Worm (Caenorhabditis elegans) whole organism, late embryonic: ENCODE results near the gene srx-12.

ENCODE experiments used
- C08G9.2 ChIP-seq: sonication (generic microtip); optimal IDR thresholded peaks from 2 replicates; lab custom pipeline; 2016; ENCODE audit warnings: mild to moderate bottlenecking, missing genetic modification characterization, moderate library complexity, missing compliant biosample characterization
- F13H6.1 ChIP-seq: sonication (generic microtip); optimal IDR thresholded peaks from 2 replicates; lab custom pipeline; 2016; ENCODE audit warnings: missing genetic modification characterization, missing compliant biosample characterization
- K09A11.1 ChIP-seq: sonication (generic microtip); optimal IDR thresholded peaks from 2 replicates; lab custom pipeline; 2017; ENCODE audit warnings: antibody characterized with exemption, mild to moderate bottlenecking, missing genetic modification characterization, missing compliant biosample characterization; ENCODE audit not compliant: insufficient read depth
- T23F11.4 ChIP-seq: fragments of 200-800 bp; sonication (Bioruptor generic); optimal IDR thresholded peaks from 2 replicates; lab custom pipeline; 2018; ENCODE audit warnings: mild to moderate bottlenecking, missing genetic modification characterization, missing compliant biosample characterization
- ahr-1 ChIP-seq: sonication (generic microtip); optimal IDR thresholded peaks from 2 replicates; lab custom pipeline; 2016; ENCODE audit warnings: missing genetic modification characterization, missing compliant biosample characterization
- ama-1 ChIP-seq: fragments of 150-350 bp; optimal IDR thresholded peaks from 2 replicates; lab custom pipeline; 2014
- ceh-14 ChIP-seq: sonication (generic microtip); optimal IDR thresholded peaks from 2 replicates; lab custom pipeline; 2016; ENCODE audit warnings: missing genotype, missing genetic modification characterization, missing compliant biosample characterization
- ceh-18 ChIP-seq: sonication (generic microtip); optimal IDR thresholded peaks from 2 replicates; lab custom pipeline; 2016; ENCODE audit warnings: missing genetic modification characterization, missing compliant biosample characterization
- ceh-19 ChIP-seq: fragments of 200-800 bp; sonication (Bioruptor generic); optimal IDR thresholded peaks from 2 replicates; lab custom pipeline; 2018; ENCODE audit warnings: mild to moderate bottlenecking, missing genetic modification characterization, missing compliant biosample characterization
- ceh-2 ChIP-seq: sonication (generic microtip); optimal IDR thresholded peaks from 2 replicates; lab custom pipeline; 2016; ENCODE audit warnings: missing genotype, missing genetic modification characterization, missing compliant biosample characterization
- ceh-24 ChIP-seq: sonication (generic microtip); optimal IDR thresholded peaks from 2 replicates; lab custom pipeline; 2016; ENCODE audit warnings: mild to moderate bottlenecking, missing genetic modification characterization, missing compliant biosample characterization
- ceh-30 ChIP-seq: fragments of 150-350 bp; optimal IDR thresholded peaks from 2 replicates; lab custom pipeline; 2014; ENCODE audit warnings: missing biosample characterization, missing genetic modification characterization
- ceh-31 ChIP-seq: sonication (generic microtip); optimal IDR thresholded peaks from 2 replicates; lab custom pipeline; 2016; ENCODE audit warnings: missing genetic modification characterization, missing compliant biosample characterization
- ceh-34 ChIP-seq: sonication (generic microtip); optimal IDR thresholded peaks from 2 replicates; lab custom pipeline; 2016; ENCODE audit warnings: mild to moderate bottlenecking, missing genetic modification characterization, missing compliant biosample characterization
- ceh-45 ChIP-seq: fragments of 200-800 bp; sonication (Bioruptor generic); IDR thresholded peaks from 2 replicates; pipeline ENCODE4 v1.3.6; 2022; ENCODE audit warnings: missing genetic modification reagents, missing genetic modification characterization, missing compliant biosample characterization
- ceh-48 ChIP-seq: sonication (generic microtip); optimal IDR thresholded peaks from 2 replicates; lab custom pipeline; 2016; ENCODE audit warnings: missing genetic modification characterization, inconsistent platforms, missing compliant biosample characterization
- ceh-6 ChIP-seq: fragments of 200-800 bp; sonication (Bioruptor generic); optimal IDR thresholded peaks from 2 replicates; lab custom pipeline; 2018; ENCODE audit warnings: mild to moderate bottlenecking, missing genetic modification characterization, missing compliant biosample characterization
- che-1 ChIP-seq: sonication (generic microtip); optimal IDR thresholded peaks from 2 replicates; lab custom pipeline; 2016; ENCODE audit warnings: mild to moderate bottlenecking, missing genetic modification characterization, missing compliant biosample characterization
- elt-4 ChIP-seq: sonication (generic microtip); optimal IDR thresholded peaks from 2 replicates; lab custom pipeline; 2016; ENCODE audit warnings: missing genetic modification characterization, missing compliant biosample characterization
- ets-4 ChIP-seq: sonication (generic microtip); optimal IDR thresholded peaks from 2 replicates; lab custom pipeline; 2016; ENCODE audit warnings: missing genetic modification characterization, missing compliant biosample characterization
- eyg-1 ChIP-seq: sonication (generic microtip); optimal IDR thresholded peaks from 2 replicates; lab custom pipeline; 2016; ENCODE audit warnings: missing genotype, missing genetic modification characterization, missing compliant biosample characterization
- fax-1 ChIP-seq: sonication (generic microtip); optimal IDR thresholded peaks from 2 replicates; lab custom pipeline; 2016; ENCODE audit warnings: missing genotype, missing genetic modification characterization, missing compliant biosample characterization
- fkh-10 ChIP-seq: fragments of 150-350 bp; optimal IDR thresholded peaks from 2 replicates; lab custom pipeline; 2014; ENCODE audit warnings: missing biosample characterization, missing genetic modification reagents, missing genetic modification characterization
- fkh-6 ChIP-seq: sonication (generic microtip); optimal IDR thresholded peaks from 2 replicates; lab custom pipeline; 2016; ENCODE audit warnings: missing genetic modification characterization, missing compliant biosample characterization
- hlh-15 ChIP-seq: sonication (generic microtip); optimal IDR thresholded peaks from 2 replicates; lab custom pipeline; 2016; ENCODE audit warnings: missing genetic modification characterization, missing compliant biosample characterization
- hlh-30 ChIP-seq: sonication (generic microtip); optimal IDR thresholded peaks from 2 replicates; lab custom pipeline; 2017; ENCODE audit warnings: antibody characterized with exemption, missing genetic modification characterization, missing compliant biosample characterization; ENCODE audit not compliant: insufficient read depth
- hlh-6 ChIP-seq: sonication (generic microtip); optimal IDR thresholded peaks from 2 replicates; lab custom pipeline; 2016; ENCODE audit warnings: missing genotype, missing genetic modification characterization, missing compliant biosample characterization
- hlh-8 ChIP-seq: sonication (generic microtip); optimal IDR thresholded peaks from 2 replicates; lab custom pipeline; 2016; ENCODE audit warnings: missing genotype, missing genetic modification characterization, missing compliant biosample characterization
- madf-2 ChIP-seq: sonication (generic microtip); optimal IDR thresholded peaks from 2 replicates; lab custom pipeline; 2017; ENCODE audit warnings: missing genetic modification characterization, missing compliant biosample characterization
- nhr-11 ChIP-seq: fragments of 150-350 bp; optimal IDR thresholded peaks from 2 replicates; lab custom pipeline; 2014; ENCODE audit warnings: missing biosample characterization, missing genetic modification characterization
- nhr-232 ChIP-seq: sonication (generic microtip); optimal IDR thresholded peaks from 2 replicates; lab custom pipeline; 2016; ENCODE audit warnings: missing genetic modification characterization, missing compliant biosample characterization
- pag-3 ChIP-seq: sonication (generic microtip); optimal IDR thresholded peaks from 2 replicates; lab custom pipeline; 2016; ENCODE audit warnings: missing compliant biosample characterization, missing genetic modification characterization, borderline replicate concordance
- pat-9 ChIP-seq: fragments of 200-800 bp; sonication (Bioruptor generic); optimal IDR thresholded peaks from 2 replicates; lab custom pipeline; 2018; ENCODE audit warnings: mild to moderate bottlenecking, missing genetic modification characterization, moderate library complexity, missing compliant biosample characterization
- pax-1 ChIP-seq: fragments of 150-350 bp; optimal IDR thresholded peaks from 2 replicates; lab custom pipeline; 2014; ENCODE audit warnings: missing biosample characterization, missing genetic modification characterization
- pqm-1 ChIP-seq: sonication (generic microtip); optimal IDR thresholded peaks from 2 replicates; lab custom pipeline; 2016; ENCODE audit warnings: missing genetic modification characterization, missing compliant biosample characterization
- ref-2 ChIP-seq: sonication (generic microtip); optimal IDR thresholded peaks from 2 replicates; lab custom pipeline; 2016; ENCODE audit warnings: missing genetic modification characterization, missing compliant biosample characterization
- syd-9 ChIP-seq: sonication (generic microtip); optimal IDR thresholded peaks from 2 replicates; lab custom pipeline; 2016; ENCODE audit warnings: mild to moderate bottlenecking, missing genetic modification characterization, moderate library complexity, missing compliant biosample characterization
- tbx-2 ChIP-seq: sonication (generic microtip); optimal IDR thresholded peaks from 2 replicates; lab custom pipeline; 2016; ENCODE audit warnings: missing genetic modification characterization, missing compliant biosample characterization
- tbx-7 ChIP-seq: sonication (generic microtip); optimal IDR thresholded peaks from 2 replicates; lab custom pipeline; 2016; ENCODE audit warnings: missing genotype, missing genetic modification characterization, missing compliant biosample characterization
- ttx-3 ChIP-seq: sonication (generic microtip); optimal IDR thresholded peaks from 2 replicates; lab custom pipeline; 2016; ENCODE audit warnings: missing genetic modification reagents, missing genetic modification characterization, missing compliant biosample characterization
- unc-3 ChIP-seq, 2 experiments: fragments of 200-800 bp in 1 of 2; sonication (Bioruptor generic) in 1 of 2; sonication (generic microtip) in 1 of 2; conservative IDR thresholded peaks in 1 of 2; optimal IDR thresholded peaks in 1 of 2; 2 replicates each; pipeline versions ENCODE4 v1.3.6 to Lab custom; 2016 to 2022; ENCODE audit warnings: missing compliant biosample characterization in 2 of 2, missing genetic modification characterization in 2 of 2, missing genetic modification reagents in 1 of 2
- unc-42 ChIP-seq: sonication (generic microtip); optimal IDR thresholded peaks from 2 replicates; lab custom pipeline; 2016; ENCODE audit warnings: missing genotype, missing genetic modification characterization, missing compliant biosample characterization
- unc-86 ChIP-seq: sonication (generic microtip); optimal IDR thresholded peaks from 2 replicates; lab custom pipeline; 2016; ENCODE audit warnings: missing genetic modification characterization, missing compliant biosample characterization
- zip-5 ChIP-seq: sonication (generic microtip); optimal IDR thresholded peaks from 2 replicates; lab custom pipeline; 2016; ENCODE audit warnings: missing genetic modification characterization, missing compliant biosample characterization

Gene srx-12

DNA sequence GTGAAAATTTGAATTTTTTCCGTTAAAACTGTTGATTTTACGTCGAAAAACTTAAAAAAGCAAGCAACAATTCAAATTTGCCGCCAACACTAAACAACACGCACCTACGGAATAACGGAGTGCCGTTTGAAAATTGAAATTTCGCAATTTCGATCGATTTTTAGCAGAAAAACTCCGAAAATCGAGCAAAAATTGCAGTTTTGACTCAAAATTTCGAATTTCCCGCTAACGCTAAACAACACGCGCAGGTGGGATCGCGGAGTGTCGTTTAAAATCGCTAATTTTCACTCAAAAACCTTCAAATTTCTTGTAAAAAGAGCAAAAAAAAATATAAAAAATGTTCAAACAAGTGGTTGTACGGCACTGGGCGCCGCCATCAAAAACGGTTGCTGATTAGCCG is 12.7 kb downstream of the srx-12 start:
- TF ChIP-seq tbx-2 (tag; lab: Kevin White, UChicago) (no peak), pag-3 (no peak), ref-2 (no peak), F13H6.1 (tag; lab: Kevin White, UChicago) (no peak), syd-9 (no peak), fax-1 (tag; lab: Kevin White, UChicago) (no peak), K09A11.1 (tag; lab: Kevin White, UChicago) (no peak), C08G9.2 (tag; lab: Kevin White, UChicago) (no peak), pax-1 (no peak), unc-86 (tag; lab: Kevin White, UChicago) (no peak), hlh-6 (tag; lab: Kevin White, UChicago) (no peak), ceh-45 (GFP tag; lab: Robert Waterston, UW) (no peak), che-1 (tag; lab: Kevin White, UChicago) (no peak), ceh-6 (no peak), ceh-14 (tag; lab: Kevin White, UChicago) (no peak), fkh-6 (no peak), zip-5 (no peak)
- TF ChIP-seq, all 69 proteins: peak for 0

DNA sequence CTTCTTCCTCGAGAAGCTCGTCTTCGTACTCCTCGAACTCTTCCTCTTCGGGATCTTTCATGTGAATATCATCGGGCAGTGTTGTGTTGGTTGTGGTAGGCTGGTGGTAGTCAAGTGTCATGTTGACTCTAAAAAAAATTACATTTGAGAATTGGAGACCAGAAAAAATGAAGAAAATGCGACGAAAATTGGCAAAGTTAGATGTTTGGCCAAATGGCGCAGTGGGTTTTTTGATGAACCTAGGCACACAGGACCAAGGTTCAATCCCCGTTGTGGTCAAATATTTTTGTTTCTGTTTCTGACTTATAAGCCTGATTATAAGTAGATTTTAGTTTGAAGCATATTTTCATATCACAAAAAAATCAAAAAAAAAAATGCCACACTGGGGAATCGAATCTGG is 17.3 kb downstream of the srx-12 start:
- no peak for TF ChIP-seq fax-1 (tag; lab: Kevin White, UChicago)
- TF ChIP-seq unc-86 (tag; lab: Kevin White, UChicago) = no peak
- no peak for TF ChIP-seq ttx-3 (tag; lab: Kevin White, UChicago)
- no peak for TF ChIP-seq ama-1 (lab: Kevin White, UChicago)
- TF ChIP-seq ceh-31 (tag; lab: Kevin White, UChicago) = no peak

DNA sequence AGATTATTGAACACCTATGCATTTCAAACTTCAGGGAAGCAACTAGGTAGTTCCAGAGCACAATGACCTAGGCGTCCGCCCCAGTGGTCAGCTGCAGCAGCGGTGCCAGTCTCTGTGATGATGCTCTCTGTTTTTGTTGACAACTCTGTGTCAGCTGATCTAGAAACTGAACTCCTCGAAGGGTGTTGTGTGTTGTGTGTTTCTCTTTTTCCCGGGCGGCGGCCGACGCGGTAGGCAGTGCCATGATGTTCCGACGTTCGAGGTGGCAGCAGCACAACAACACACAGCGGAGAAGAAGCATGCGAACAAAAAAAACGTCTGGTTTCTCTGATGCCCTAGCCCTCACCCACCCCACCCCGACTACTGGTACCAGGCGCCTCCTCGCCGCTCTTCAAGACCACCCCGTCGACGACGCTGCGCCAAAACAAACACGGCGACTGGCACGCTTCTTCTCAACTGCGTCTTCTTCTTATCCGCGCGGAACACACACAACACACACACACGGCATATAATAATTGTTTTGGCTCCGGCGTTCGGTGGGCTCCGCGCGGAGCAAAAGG is 18.6 kb downstream of the srx-12 start:
- TF ChIP-seq pqm-1 (tag; lab: Kevin White, UChicago) (no peak), zip-5 (no peak), ets-4 (tag; lab: Kevin White, UChicago) (no peak), ceh-19 (GFP tag; lab: Kevin White, UChicago) (no peak), hlh-6 (tag; lab: Kevin White, UChicago) (no peak), fkh-10 (no peak), ceh-18 (tag; lab: Kevin White, UChicago) (no peak), che-1 (tag; lab: Kevin White, UChicago) (no peak), unc-3 (GFP tag; conservative IDR thresholded peaks at IDR 0.05; lab: Robert Waterston, UW) (no peak), unc-3 (tag; optimal IDR thresholded peaks at IDR 0.05; lab: Kevin White, UChicago) (no peak), nhr-11 (tag; lab: Kevin White, UChicago) (no peak), madf-2 (tag; lab: Kevin White, UChicago) (no peak), K09A11.1 (tag; lab: Kevin White, UChicago) (no peak)
- TF ChIP-seq, all 69 proteins: peak for 0

DNA sequence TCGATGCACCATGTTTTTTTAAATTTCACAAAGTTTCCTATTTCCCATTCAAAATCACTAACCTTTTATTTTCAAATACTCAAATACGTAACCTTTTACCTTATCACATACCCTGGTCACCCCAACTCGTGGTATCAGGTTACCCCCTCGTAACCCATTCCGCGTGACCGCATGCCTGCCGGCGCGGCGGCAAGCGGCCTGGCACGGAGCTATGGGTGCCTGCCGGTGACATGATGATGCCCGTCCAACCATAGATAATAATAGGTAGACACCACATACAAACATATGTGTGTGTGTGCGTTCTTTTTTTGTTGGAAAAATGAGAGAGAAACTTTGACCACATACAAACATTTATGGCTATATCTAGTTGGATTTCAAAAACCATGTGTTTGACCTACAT is 19.8 kb downstream of the srx-12 start:
- TF ChIP-seq nhr-232 (tag; lab: Kevin White, UChicago) (no peak), ceh-48 (tag; lab: Kevin White, UChicago) (no peak), ceh-30 (no peak), ttx-3 (tag; lab: Kevin White, UChicago) (no peak), ets-4 (tag; lab: Kevin White, UChicago) (no peak), fkh-6 (no peak), tbx-7 (tag; lab: Kevin White, UChicago) (no peak)

DNA sequence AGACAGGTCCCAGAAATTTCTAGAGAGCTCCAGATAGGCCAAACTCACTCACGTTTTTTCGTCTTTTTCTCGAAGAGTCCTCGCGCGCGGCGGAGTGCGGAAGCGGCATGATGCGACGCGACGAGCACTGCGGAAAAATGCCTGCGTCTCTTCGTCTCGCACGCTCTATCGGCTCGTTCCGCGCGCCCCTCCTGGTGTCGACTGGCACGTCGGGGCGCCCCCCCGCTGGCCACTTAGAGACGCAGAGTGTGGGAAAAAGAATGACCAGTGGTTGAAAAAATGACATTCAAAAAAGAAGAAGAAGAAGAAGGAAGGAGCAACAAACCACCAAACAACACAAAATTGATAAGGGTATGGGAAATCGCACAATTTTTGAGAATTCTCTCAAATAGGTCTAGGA is 21.6 kb downstream of the srx-12 start, which contains the start of gene znf-782:
znf-782 (minus strand) TSS at position 96 of the 400 bp plus-strand sequence.
- TF ChIP-seq ama-1 (lab: Kevin White, UChicago) (no peak), fax-1 (tag; lab: Kevin White, UChicago) (no peak), pat-9 (tag; lab: Kevin White, UChicago) (no peak), T23F11.4 (GFP tag; lab: Kevin White, UChicago) (no peak), pax-1 (no peak), ceh-31 (tag; lab: Kevin White, UChicago) (peak; percentile 43), hlh-15 (tag; lab: Kevin White, UChicago) (no peak), ceh-24 (tag; lab: Kevin White, UChicago) (no peak), ref-2 (peak; percentile 44), ceh-34 (peak; percentile 75), ceh-2 (tag; lab: Kevin White, UChicago) (peak; percentile 35), pag-3 (no peak), ceh-48 (tag; lab: Kevin White, UChicago) (no peak), hlh-8 (no peak), fkh-10 (no peak), ahr-1 (tag; lab: Kevin White, UChicago) (no peak), unc-42 (peak; percentile 20), elt-4 (tag; lab: Kevin White, UChicago) (no peak), hlh-30 (tag; lab: Kevin White, UChicago) (no peak), nhr-232 (tag; lab: Kevin White, UChicago) (no peak), eyg-1 (tag; lab: Kevin White, UChicago) (no peak), che-1 (tag; lab: Kevin White, UChicago) (no peak)
